Worm (Caenorhabditis elegans) whole organism, midembryonic: ENCODE measurements around the gene inx-8.

ENCODE experiments used
- T22C8.4 ChIP-seq: fragments of 200-800 bp; sonication (Bioruptor generic); IDR thresholded peaks from 2 replicates; pipeline ENCODE4 v1.3.6; 2022; ENCODE audit warnings: missing genetic modification characterization, missing compliant biosample characterization
- cog-1 ChIP-seq: sonication (generic microtip); optimal IDR thresholded peaks from 2 replicates; lab custom pipeline; 2016; ENCODE audit warnings: missing genetic modification characterization, missing compliant biosample characterization
- flt-1 ChIP-seq: fragments of 200-800 bp; sonication (Bioruptor generic); IDR thresholded peaks from 2 replicates; pipeline ENCODE4 v1.3.6; 2022; ENCODE audit warnings: missing genetic modification characterization, missing compliant biosample characterization
- klf-2 ChIP-seq: fragments of 200-800 bp; sonication (Bioruptor generic); conservative IDR thresholded peaks from 2 replicates; pipeline ENCODE4 v1.3.6; 2022; ENCODE audit warnings: missing genetic modification reagents, missing genetic modification characterization, missing compliant biosample characterization
- med-1 ChIP-seq: sonication (generic microtip); optimal IDR thresholded peaks from 2 replicates; lab custom pipeline; 2017; ENCODE audit warnings: missing genetic modification characterization, mild to moderate bottlenecking, missing compliant biosample characterization, antibody characterized with exemption, missing genetic modification reagents; ENCODE audit not compliant: insufficient read depth
- ref-1 ChIP-seq: fragments of 200-800 bp; sonication (Bioruptor generic); conservative IDR thresholded peaks from 2 replicates; pipeline ENCODE4 v1.3.6; 2022; ENCODE audit warnings: missing genetic modification reagents, missing genetic modification characterization, missing compliant biosample characterization
- tab-1 ChIP-seq: fragments of 200-800 bp; sonication (Bioruptor generic); IDR thresholded peaks from 2 replicates; pipeline ENCODE4 v1.3.6; 2022; ENCODE audit warnings: missing genetic modification characterization, missing compliant biosample characterization
- ztf-23 ChIP-seq: fragments of 200-800 bp; sonication (Bioruptor generic); IDR thresholded peaks from 2 replicates; pipeline ENCODE4 v1.3.6; 2022; ENCODE audit warnings: missing genetic modification reagents, missing genetic modification characterization, missing compliant biosample characterization
- ztf-29 ChIP-seq: fragments of 200-800 bp; sonication (Bioruptor generic); IDR thresholded peaks from 2 replicates; pipeline ENCODE4 v1.3.6; 2022; ENCODE audit warnings: missing genetic modification reagents, missing genetic modification characterization, missing compliant biosample characterization

inx-8 gene

DNA sequence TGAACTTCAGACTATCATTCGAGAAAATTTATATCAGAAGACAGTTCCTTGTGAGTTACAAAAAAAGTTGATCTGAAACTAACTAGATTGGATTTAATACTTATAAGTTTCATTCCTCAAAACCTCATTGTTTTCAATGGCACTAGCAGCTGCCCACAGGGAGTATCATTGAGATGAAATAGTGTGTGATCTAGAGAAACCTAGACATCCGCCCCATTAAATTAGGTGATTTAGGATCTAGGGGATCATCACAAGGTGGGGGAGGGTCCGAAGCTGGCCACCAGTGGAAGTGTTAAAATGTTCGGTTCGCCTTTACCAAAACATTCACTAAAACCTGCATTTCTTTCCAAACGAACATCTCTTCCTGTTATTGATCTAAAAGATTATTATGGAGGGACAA lies 42.8 kb downstream of the inx-8 start:
- TF ChIP-seq flt-1 (GFP tag; lab: Robert Waterston, UW): no peak
- TF ChIP-seq T22C8.4: no peak
- TF ChIP-seq med-1 (GFP tag; lab: Kevin White, UChicago): no peak
- no peak for TF ChIP-seq ztf-29 (GFP tag; lab: Robert Waterston, UW)
- TF ChIP-seq ref-1 (GFP tag; lab: Robert Waterston, UW): no peak
- TF ChIP-seq cog-1 (tag; lab: Kevin White, UChicago): no peak
- no peak for TF ChIP-seq klf-2
- TF ChIP-seq ztf-23 (GFP tag; lab: Robert Waterston, UW): no peak
- no peak for TF ChIP-seq tab-1

- TF ChIP-seq ztf-29 (GFP tag; lab: Robert Waterston, UW): no peak
- TF ChIP-seq flt-1 (GFP tag; lab: Robert Waterston, UW): no peak
- TF ChIP-seq med-1 (GFP tag; lab: Kevin White, UChicago): no peak
- TF ChIP-seq T22C8.4: no peak
- no peak for TF ChIP-seq ref-1 (GFP tag; lab: Robert Waterston, UW)
- no peak for TF ChIP-seq ztf-23 (GFP tag; lab: Robert Waterston, UW)
- no peak for TF ChIP-seq cog-1 (tag; lab: Kevin White, UChicago)
- no peak for TF ChIP-seq tab-1
- TF ChIP-seq klf-2: no peak
These were observed 43.6 kb downstream of the inx-8 start for ce11 chrIV:11717094-11717876.

DNA sequence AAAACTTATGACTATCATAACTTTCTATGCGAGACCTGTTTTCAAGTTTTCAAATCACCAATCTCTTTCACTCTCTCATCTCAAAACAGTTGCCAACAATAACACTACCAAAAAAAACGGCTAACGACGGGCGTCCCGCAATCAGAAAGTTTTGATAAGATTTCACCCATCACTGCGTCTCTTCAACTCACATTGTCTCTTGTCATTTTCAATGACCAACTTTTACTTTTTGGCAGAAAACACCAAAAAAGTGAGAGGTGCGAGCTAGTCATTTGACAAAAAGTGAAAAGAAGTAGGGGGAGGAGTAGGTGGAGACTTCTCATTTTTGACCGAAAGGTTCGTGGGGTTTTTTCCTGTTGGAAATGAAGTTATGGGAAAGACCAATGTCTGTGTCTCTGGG lies 45.0 kb downstream of the inx-8 start:
- TF ChIP-seq ztf-29 (GFP tag; lab: Robert Waterston, UW) (no peak), ztf-23 (GFP tag; lab: Robert Waterston, UW) (no peak), cog-1 (tag; lab: Kevin White, UChicago) (no peak), tab-1 (no peak), med-1 (GFP tag; lab: Kevin White, UChicago) (no peak), T22C8.4 (no peak), flt-1 (GFP tag; lab: Robert Waterston, UW) (no peak)

DNA sequence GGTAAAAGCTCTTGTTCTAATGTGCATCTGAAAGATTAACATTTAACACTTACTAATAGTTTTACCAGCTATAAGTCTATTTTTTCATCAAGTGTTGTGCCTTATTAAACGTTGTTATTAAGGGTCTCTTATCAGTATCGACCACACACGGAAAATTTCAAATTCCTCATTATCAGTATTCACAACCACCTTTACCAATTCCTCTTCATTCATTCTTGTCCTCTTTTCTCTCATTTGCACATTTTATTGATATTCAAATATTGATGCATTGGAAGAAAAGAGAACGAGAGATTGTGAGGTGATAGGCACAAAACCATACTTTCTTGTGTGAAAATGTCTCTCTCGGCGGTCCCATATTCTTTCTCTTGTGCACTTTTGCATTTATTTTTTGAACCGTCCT lies 48.2 kb downstream of the inx-8 start:
- TF ChIP-seq med-1 (GFP tag; lab: Kevin White, UChicago): no peak
- no peak for TF ChIP-seq cog-1 (tag; lab: Kevin White, UChicago)
- no peak for TF ChIP-seq ztf-23 (GFP tag; lab: Robert Waterston, UW)
- no peak for TF ChIP-seq tab-1
- TF ChIP-seq klf-2: no peak
- TF ChIP-seq ref-1 (GFP tag; lab: Robert Waterston, UW): no peak

ce11 chrIV:11723255-11723654 lies 49.6 kb downstream of the inx-8 start:
- TF ChIP-seq ref-1 (GFP tag; lab: Robert Waterston, UW) (no peak), ztf-29 (GFP tag; lab: Robert Waterston, UW) (no peak)
